Worm (Caenorhabditis elegans) whole organism, late embryonic: ENCODE data around the gene ears-2.

Source experiments
- C38D4.7 ChIP-seq: fragments of 200-800 bp; sonication (Bioruptor generic); optimal IDR thresholded peaks from 2 replicates; lab custom pipeline; 2018; ENCODE audit warnings: mild to moderate bottlenecking, missing genetic modification characterization, moderate library complexity, missing compliant biosample characterization
- K09A11.1 ChIP-seq: sonication (generic microtip); optimal IDR thresholded peaks from 2 replicates; lab custom pipeline; 2017; ENCODE audit warnings: antibody characterized with exemption, mild to moderate bottlenecking, missing genetic modification characterization, missing compliant biosample characterization; ENCODE audit not compliant: insufficient read depth
- Y22D7AL.16 ChIP-seq: sonication (generic microtip); optimal IDR thresholded peaks from 2 replicates; lab custom pipeline; 2016; ENCODE audit warnings: missing genetic modification characterization, missing compliant biosample characterization
- ama-1 ChIP-seq: fragments of 150-350 bp; optimal IDR thresholded peaks from 2 replicates; lab custom pipeline; 2014
- ceh-14 ChIP-seq: sonication (generic microtip); optimal IDR thresholded peaks from 2 replicates; lab custom pipeline; 2016; ENCODE audit warnings: missing genotype, missing genetic modification characterization, missing compliant biosample characterization
- ceh-19 ChIP-seq: fragments of 200-800 bp; sonication (Bioruptor generic); optimal IDR thresholded peaks from 2 replicates; lab custom pipeline; 2018; ENCODE audit warnings: mild to moderate bottlenecking, missing genetic modification characterization, missing compliant biosample characterization
- ceh-24 ChIP-seq: sonication (generic microtip); optimal IDR thresholded peaks from 2 replicates; lab custom pipeline; 2016; ENCODE audit warnings: mild to moderate bottlenecking, missing genetic modification characterization, missing compliant biosample characterization
- ceh-30 ChIP-seq: fragments of 150-350 bp; optimal IDR thresholded peaks from 2 replicates; lab custom pipeline; 2014; ENCODE audit warnings: missing biosample characterization, missing genetic modification characterization
- ceh-31 ChIP-seq: sonication (generic microtip); optimal IDR thresholded peaks from 2 replicates; lab custom pipeline; 2016; ENCODE audit warnings: missing genetic modification characterization, missing compliant biosample characterization
- ceh-34 ChIP-seq: sonication (generic microtip); optimal IDR thresholded peaks from 2 replicates; lab custom pipeline; 2016; ENCODE audit warnings: mild to moderate bottlenecking, missing genetic modification characterization, missing compliant biosample characterization
- ceh-45 ChIP-seq: fragments of 200-800 bp; sonication (Bioruptor generic); IDR thresholded peaks from 2 replicates; pipeline ENCODE4 v1.3.6; 2022; ENCODE audit warnings: missing genetic modification reagents, missing genetic modification characterization, missing compliant biosample characterization
- ceh-9 ChIP-seq: sonication (generic microtip); optimal IDR thresholded peaks from 2 replicates; lab custom pipeline; 2016; ENCODE audit warnings: mild to moderate bottlenecking, missing genetic modification characterization, inconsistent platforms, missing compliant biosample characterization
- che-1 ChIP-seq: sonication (generic microtip); optimal IDR thresholded peaks from 2 replicates; lab custom pipeline; 2016; ENCODE audit warnings: mild to moderate bottlenecking, missing genetic modification characterization, missing compliant biosample characterization
- dmd-4 ChIP-seq: sonication (generic microtip); optimal IDR thresholded peaks from 2 replicates; lab custom pipeline; 2016; ENCODE audit warnings: borderline replicate concordance, missing genetic modification characterization, missing compliant biosample characterization
- dve-1 ChIP-seq: sonication (generic microtip); optimal IDR thresholded peaks from 2 replicates; lab custom pipeline; 2017; ENCODE audit warnings: antibody characterized with exemption, mild to moderate bottlenecking, missing genetic modification characterization, missing compliant biosample characterization
- ets-4 ChIP-seq: sonication (generic microtip); optimal IDR thresholded peaks from 2 replicates; lab custom pipeline; 2016; ENCODE audit warnings: missing genetic modification characterization, missing compliant biosample characterization
- fax-1 ChIP-seq: sonication (generic microtip); optimal IDR thresholded peaks from 2 replicates; lab custom pipeline; 2016; ENCODE audit warnings: missing genotype, missing genetic modification characterization, missing compliant biosample characterization
- fkh-6 ChIP-seq: sonication (generic microtip); optimal IDR thresholded peaks from 2 replicates; lab custom pipeline; 2016; ENCODE audit warnings: missing genetic modification characterization, missing compliant biosample characterization
- gmeb-2 ChIP-seq: sonication (generic microtip); optimal IDR thresholded peaks from 2 replicates; lab custom pipeline; 2016; ENCODE audit warnings: missing genetic modification characterization, inconsistent platforms, missing compliant biosample characterization
- hlh-13 ChIP-seq: fragments of 200-800 bp; sonication (Bioruptor generic); optimal IDR thresholded peaks from 2 replicates; lab custom pipeline; 2018; ENCODE audit warnings: mild to moderate bottlenecking, missing genetic modification characterization, missing compliant biosample characterization
- hlh-15 ChIP-seq: sonication (generic microtip); optimal IDR thresholded peaks from 2 replicates; lab custom pipeline; 2016; ENCODE audit warnings: missing genetic modification characterization, missing compliant biosample characterization
- hlh-30 ChIP-seq: sonication (generic microtip); optimal IDR thresholded peaks from 2 replicates; lab custom pipeline; 2017; ENCODE audit warnings: antibody characterized with exemption, missing genetic modification characterization, missing compliant biosample characterization; ENCODE audit not compliant: insufficient read depth
- hlh-8 ChIP-seq: sonication (generic microtip); optimal IDR thresholded peaks from 2 replicates; lab custom pipeline; 2016; ENCODE audit warnings: missing genotype, missing genetic modification characterization, missing compliant biosample characterization
- lim-6 ChIP-seq: sonication (generic microtip); optimal IDR thresholded peaks from 2 replicates; lab custom pipeline; 2016; ENCODE audit warnings: missing genetic modification characterization, missing compliant biosample characterization
- lin-11 ChIP-seq: fragments of 200-800 bp; sonication (Bioruptor generic); optimal IDR thresholded peaks from 2 replicates; lab custom pipeline; 2018; ENCODE audit warnings: mild to moderate bottlenecking, missing genetic modification characterization, missing compliant biosample characterization
- nfya-1 ChIP-seq: sonication (generic microtip); optimal IDR thresholded peaks from 2 replicates; lab custom pipeline; 2017; ENCODE audit warnings: missing genetic modification characterization, mild to moderate bottlenecking, missing compliant biosample characterization, antibody characterized with exemption, moderate library complexity
- nhr-232 ChIP-seq: sonication (generic microtip); optimal IDR thresholded peaks from 2 replicates; lab custom pipeline; 2016; ENCODE audit warnings: missing genetic modification characterization, missing compliant biosample characterization
- npax-4 ChIP-seq: sonication (generic microtip); optimal IDR thresholded peaks from 2 replicates; lab custom pipeline; 2016; ENCODE audit warnings: missing genetic modification characterization, missing compliant biosample characterization
- pag-3 ChIP-seq: sonication (generic microtip); optimal IDR thresholded peaks from 2 replicates; lab custom pipeline; 2016; ENCODE audit warnings: missing compliant biosample characterization, missing genetic modification characterization, borderline replicate concordance
- pha-2 ChIP-seq: sonication (generic microtip); optimal IDR thresholded peaks from 2 replicates; lab custom pipeline; 2017; ENCODE audit warnings: mild to moderate bottlenecking, missing genetic modification characterization, missing compliant biosample characterization
- pha-4 ChIP-seq: fragments of 150-350 bp; optimal IDR thresholded peaks from 2 replicates; lab custom pipeline; 2018; ENCODE audit warnings: missing biosample characterization, missing genetic modification reagents, missing genetic modification characterization
- pros-1 ChIP-seq: fragments of 150-350 bp; optimal IDR thresholded peaks from 2 replicates; lab custom pipeline; 2014; ENCODE audit warnings: missing biosample characterization, missing genetic modification reagents, missing genetic modification characterization
- ref-2 ChIP-seq: sonication (generic microtip); optimal IDR thresholded peaks from 2 replicates; lab custom pipeline; 2016; ENCODE audit warnings: missing genetic modification characterization, missing compliant biosample characterization
- rnt-1 ChIP-seq: sonication (generic microtip); optimal IDR thresholded peaks from 2 replicates; lab custom pipeline; 2016; ENCODE audit warnings: missing genetic modification characterization, missing compliant biosample characterization
- sdc-2 ChIP-seq: sonication (generic microtip); optimal IDR thresholded peaks from 2 replicates; lab custom pipeline; 2016; ENCODE audit warnings: missing genotype, missing genetic modification characterization, missing compliant biosample characterization
- sox-2 ChIP-seq: fragments of 200-800 bp; sonication (Bioruptor generic); IDR thresholded peaks from 2 replicates; pipeline ENCODE4 v1.3.6; 2022; ENCODE audit warnings: missing genetic modification reagents, missing genetic modification characterization, missing compliant biosample characterization
- sox-4 ChIP-seq: sonication (generic microtip); optimal IDR thresholded peaks from 2 replicates; lab custom pipeline; 2017; ENCODE audit warnings: mild to moderate bottlenecking, missing genetic modification characterization, inconsistent platforms, missing compliant biosample characterization
- tbx-2 ChIP-seq: sonication (generic microtip); optimal IDR thresholded peaks from 2 replicates; lab custom pipeline; 2016; ENCODE audit warnings: missing genetic modification characterization, missing compliant biosample characterization
- tbx-7 ChIP-seq: sonication (generic microtip); optimal IDR thresholded peaks from 2 replicates; lab custom pipeline; 2016; ENCODE audit warnings: missing genotype, missing genetic modification characterization, missing compliant biosample characterization
- unc-3 ChIP-seq, 2 experiments: fragments of 200-800 bp in 1 of 2; sonication (Bioruptor generic) in 1 of 2; sonication (generic microtip) in 1 of 2; conservative IDR thresholded peaks in 1 of 2; optimal IDR thresholded peaks in 1 of 2; 2 replicates each; pipeline versions ENCODE4 v1.3.6 to Lab custom; 2016 to 2022; ENCODE audit warnings: missing compliant biosample characterization in 2 of 2, missing genetic modification characterization in 2 of 2, missing genetic modification reagents in 1 of 2
- unc-42 ChIP-seq: sonication (generic microtip); optimal IDR thresholded peaks from 2 replicates; lab custom pipeline; 2016; ENCODE audit warnings: missing genotype, missing genetic modification characterization, missing compliant biosample characterization
- unc-55 ChIP-seq: sonication (generic microtip); optimal IDR thresholded peaks from 2 replicates; lab custom pipeline; 2017; ENCODE audit warnings: missing biosample characterization, missing genetic modification reagents, missing genetic modification characterization
- unc-86 ChIP-seq: sonication (generic microtip); optimal IDR thresholded peaks from 2 replicates; lab custom pipeline; 2016; ENCODE audit warnings: missing genetic modification characterization, missing compliant biosample characterization
- ztf-16 ChIP-seq: sonication (generic microtip); optimal IDR thresholded peaks from 2 replicates; lab custom pipeline; 2017; ENCODE audit warnings: missing genetic modification characterization, missing compliant biosample characterization

Gene ears-2

ce11 chrIV:388073-388472, 2.2 kb downstream of the ears-2 start, which contains the start of gene ssna-1:
Gene ssna-1 (plus strand): TSS chrIV:388084.
- TF ChIP-seq nfya-1 (no peak), Y22D7AL.16 (tag; lab: Kevin White, UChicago) (no peak), ceh-9 (tag; lab: Kevin White, UChicago) (no peak)

- TF ChIP-seq ceh-34 (tag; lab: Kevin White, UChicago) (no peak), hlh-8 (tag; lab: Kevin White, UChicago) (no peak), pros-1 (no peak), ama-1 (lab: Kevin White, UChicago) (no peak), npax-4 (tag; lab: Kevin White, UChicago) (no peak), C38D4.7 (GFP tag; lab: Kevin White, UChicago) (no peak), pha-4 (tag; lab: Kevin White, UChicago) (no peak), ref-2 (tag; lab: Kevin White, UChicago) (no peak), lin-11 (no peak), unc-42 (tag; lab: Kevin White, UChicago) (no peak)
Observed at ce11 chrIV:387283-388048, 2.8 kb downstream of the ears-2 start.

ce11 chrIV:386576-386975, 3.7 kb downstream of the ears-2 start, which contains the start of gene T07A9.14:
Gene T07A9.14 (plus strand): TSS chrIV:386699.
- TF ChIP-seq tbx-7 (tag; lab: Kevin White, UChicago), result no peak
- TF ChIP-seq sox-2 (GFP tag; lab: Robert Waterston, UW), result no peak
- no peak for TF ChIP-seq unc-3 (GFP tag; conservative IDR thresholded peaks at IDR 0.05; lab: Robert Waterston, UW)
- no peak for TF ChIP-seq unc-3 (tag; optimal IDR thresholded peaks at IDR 0.05; lab: Kevin White, UChicago)
- TF ChIP-seq npax-4 (tag; lab: Kevin White, UChicago), result no peak
- TF ChIP-seq unc-86, result no peak
- no peak for TF ChIP-seq ceh-24 (tag; lab: Kevin White, UChicago)
- no peak for TF ChIP-seq fkh-6
- no peak for TF ChIP-seq hlh-15 (tag; lab: Kevin White, UChicago)
- TF ChIP-seq K09A11.1, result no peak
- TF ChIP-seq sox-4, result no peak
- no peak for TF ChIP-seq hlh-8 (tag; lab: Kevin White, UChicago)
- no peak for TF ChIP-seq ets-4 (tag; lab: Kevin White, UChicago)
- TF ChIP-seq ceh-30 (tag; lab: Kevin White, UChicago), result no peak
- no peak for TF ChIP-seq dve-1 (tag; lab: Kevin White, UChicago)
- no peak for TF ChIP-seq unc-55
- TF ChIP-seq pag-3 (tag; lab: Kevin White, UChicago), result no peak
- TF ChIP-seq ceh-19 (GFP tag; lab: Kevin White, UChicago), result no peak
- TF ChIP-seq tbx-2, result no peak
- no peak for TF ChIP-seq lin-11
- TF ChIP-seq lim-6 (tag; lab: Kevin White, UChicago), result no peak
- TF ChIP-seq, all 69 proteins: peak for 0

- TF ChIP-seq ceh-14 (tag; lab: Kevin White, UChicago) (peak; percentile 98), ceh-45 (GFP tag; lab: Robert Waterston, UW) (peak; percentile 68), ztf-16 (tag; lab: Kevin White, UChicago) (peak; percentile 78), che-1 (tag; lab: Kevin White, UChicago) (peak; percentile 43), hlh-30 (peak; percentile 26), gmeb-2 (tag; lab: Kevin White, UChicago) (peak; percentile 36), pha-2 (tag; lab: Kevin White, UChicago) (peak; percentile 33), ceh-31 (tag; lab: Kevin White, UChicago) (peak; percentile 100), ref-2 (tag; lab: Kevin White, UChicago) (peak; percentile 97), fax-1 (tag; lab: Kevin White, UChicago) (peak; percentile 93), rnt-1 (peak; percentile 98), hlh-13 (GFP tag; lab: Kevin White, UChicago) (peak; percentile 49), tbx-7 (tag; lab: Kevin White, UChicago) (peak; percentile 92), ceh-34 (tag; lab: Kevin White, UChicago) (peak; percentile 97), hlh-15 (tag; lab: Kevin White, UChicago) (peak; percentile 75), nhr-232 (tag; lab: Kevin White, UChicago) (peak; percentile 48), sdc-2 (peak; percentile 67), ceh-19 (GFP tag; lab: Kevin White, UChicago) (peak; percentile 85), dve-1 (tag; lab: Kevin White, UChicago) (peak; percentile 61), dmd-4 (peak; percentile 93)
Observed at ce11 chrIV:385150-385937, 4.9 kb downstream of the ears-2 start, which contains the start of gene rps-24. Gene rps-24 (plus strand): TSS chrIV:385887.
